Worm (Caenorhabditis elegans) whole organism, dauer: ENCODE measurements around the gene ZK971.1.

Source experiments
- unc-62 ChIP-seq: sonication (generic microtip); optimal IDR thresholded peaks from 2 replicates; lab custom pipeline; 2017; ENCODE audit warnings: missing biosample characterization, missing genetic modification reagents, missing genetic modification characterization

The ZK971.1 gene

DNA sequence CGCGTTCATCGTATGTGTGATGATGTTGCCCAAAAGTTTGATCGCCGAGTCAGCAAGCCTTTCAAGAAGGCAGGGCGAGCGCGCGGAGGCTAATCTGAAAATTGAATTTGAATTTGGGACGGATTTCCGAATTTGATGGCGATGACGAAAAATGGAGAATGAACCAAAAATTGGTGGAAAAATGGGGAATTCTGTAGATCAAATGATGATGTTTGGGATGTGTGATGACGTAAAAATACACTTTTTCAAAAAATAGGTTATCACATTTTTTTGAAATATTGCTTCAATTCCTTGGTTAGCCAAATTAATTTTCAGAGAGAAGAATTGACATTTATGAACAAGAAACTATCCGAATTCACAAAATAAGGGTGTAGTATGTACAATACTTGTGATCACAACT, at the start of gene ZK971.1:
ZK971.1 (minus strand) TSS at position 101 of the 400 bp plus-strand sequence.
- no peak for TF ChIP-seq unc-62 (GFP tag; lab: Kevin White, UChicago)

DNA sequence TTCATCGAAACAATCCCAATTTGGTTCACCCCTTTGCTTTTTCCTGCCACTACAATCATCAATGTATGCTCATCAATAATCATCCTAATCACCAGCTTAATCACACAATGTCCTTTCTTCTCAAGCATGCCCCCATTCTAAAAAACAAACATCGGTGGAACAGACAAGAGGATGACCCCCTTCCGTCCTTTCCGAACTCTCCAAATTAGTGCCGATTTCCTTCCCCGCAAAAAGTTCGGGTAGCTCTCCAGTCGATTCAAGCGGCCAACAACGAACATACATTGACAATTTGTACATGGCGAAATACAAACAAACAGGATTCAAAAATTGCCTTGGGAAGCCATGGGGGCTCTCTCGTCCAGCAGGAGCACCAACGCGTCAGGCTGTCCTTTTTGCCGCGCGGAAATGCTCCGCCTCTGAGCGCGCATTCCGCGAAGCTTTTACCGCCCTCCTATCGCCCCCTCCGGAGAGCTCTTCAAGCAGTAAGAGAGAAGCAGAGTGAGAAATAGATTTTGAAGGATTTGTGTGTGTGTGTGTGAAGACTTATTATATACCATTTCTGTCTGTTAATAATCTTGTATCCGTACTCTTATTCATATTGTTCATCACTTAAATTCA, 46.3 kb upstream of the ZK971.1 start, which contains the start of gene appg-1:
appg-1 (plus strand) TSS at position 427 of the 618 bp plus-strand sequence.
- no peak for TF ChIP-seq unc-62 (GFP tag; lab: Kevin White, UChicago)

DNA sequence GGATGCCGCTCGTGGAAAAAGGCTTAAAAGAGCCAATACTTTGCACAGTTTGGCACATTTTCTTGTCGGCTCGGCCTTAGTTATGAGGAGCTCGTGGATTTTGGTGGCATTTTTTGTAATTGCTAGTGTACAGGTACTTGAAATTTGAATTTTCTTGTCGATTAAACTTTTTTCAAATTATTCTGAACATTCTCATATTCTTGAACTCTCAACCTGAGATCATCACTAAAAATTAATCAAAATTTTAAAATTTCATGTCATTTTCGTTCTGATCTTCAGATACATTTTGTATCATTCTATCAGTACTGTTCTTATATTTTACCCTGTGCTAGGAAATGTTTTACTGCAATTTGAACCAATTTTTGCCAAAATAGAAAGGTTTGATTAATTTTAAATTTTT, 41.9 kb upstream of the ZK971.1 start, which contains the start of gene idpp-4:
idpp-4 (plus strand) TSS at position 51 of the 400 bp plus-strand sequence.
- no peak for TF ChIP-seq unc-62 (GFP tag; lab: Kevin White, UChicago)

DNA sequence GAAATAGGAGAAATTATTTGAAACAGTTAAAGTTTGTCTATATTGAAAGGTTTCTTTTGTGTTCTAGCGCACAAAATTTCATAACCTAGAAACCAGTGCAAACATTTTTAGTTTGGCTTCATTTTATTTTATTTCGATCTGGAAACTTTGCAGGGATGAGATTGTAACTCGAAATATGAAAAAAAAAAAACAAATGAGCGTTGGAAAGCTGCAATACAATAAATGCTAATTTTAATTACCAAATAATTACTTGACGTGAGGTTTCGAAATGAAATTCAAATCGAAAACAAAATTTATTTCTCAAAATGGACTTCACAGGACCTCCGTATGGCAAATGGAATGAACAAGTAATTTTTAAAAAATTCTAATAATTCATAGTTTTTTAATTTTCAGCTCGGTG, 37.5 kb upstream of the ZK971.1 start, which contains the start of gene M02G9.4:
M02G9.4 (plus strand) TSS at position 301 of the 400 bp plus-strand sequence.
- no peak for TF ChIP-seq unc-62 (GFP tag; lab: Kevin White, UChicago)

DNA sequence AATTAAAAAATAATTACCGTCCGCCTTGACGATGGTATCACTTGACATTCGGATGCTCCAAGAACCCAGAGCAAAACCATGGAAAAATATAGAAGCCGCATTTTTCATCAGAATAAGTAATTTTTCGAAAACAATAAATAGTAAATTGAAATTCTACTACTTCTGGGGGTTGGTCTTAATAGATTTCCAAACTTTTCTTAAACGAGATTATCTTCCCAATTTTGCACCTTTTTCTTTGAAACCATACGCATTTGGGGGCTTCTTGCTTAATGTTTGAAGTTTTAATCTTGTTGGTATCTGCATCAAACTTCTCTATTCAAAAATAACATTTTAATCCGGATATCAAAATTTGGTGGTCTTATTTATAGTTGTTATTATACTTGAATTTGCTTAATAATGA, 36.7 kb upstream of the ZK971.1 start, which contains the start of gene gcy-5:
gcy-5 (minus strand) TSS at position 101 of the 400 bp plus-strand sequence.
- no peak for TF ChIP-seq unc-62 (GFP tag; lab: Kevin White, UChicago)

DNA sequence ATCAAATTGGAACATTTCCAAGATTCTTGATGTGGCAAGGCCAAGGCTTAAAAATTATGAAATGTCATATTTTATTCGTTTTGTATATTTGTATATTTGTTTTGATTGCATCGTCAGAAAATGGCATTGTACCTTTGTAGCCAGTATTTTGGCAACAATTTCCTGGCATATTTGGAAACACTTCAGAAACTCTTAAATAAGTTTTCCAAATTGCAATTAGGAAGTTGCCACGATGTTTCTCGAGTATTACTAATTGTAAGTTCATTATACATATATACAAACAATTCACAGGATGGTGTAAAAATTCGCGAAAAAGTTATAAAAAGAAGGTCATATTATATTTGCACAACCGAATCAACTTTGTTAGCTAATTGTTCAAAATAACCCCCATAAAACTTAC, 35.8 kb upstream of the ZK971.1 start, which contains the start of gene idpp-8:
idpp-8 (plus strand) TSS at position 301 of the 400 bp plus-strand sequence.
- no peak for TF ChIP-seq unc-62 (GFP tag; lab: Kevin White, UChicago)

DNA sequence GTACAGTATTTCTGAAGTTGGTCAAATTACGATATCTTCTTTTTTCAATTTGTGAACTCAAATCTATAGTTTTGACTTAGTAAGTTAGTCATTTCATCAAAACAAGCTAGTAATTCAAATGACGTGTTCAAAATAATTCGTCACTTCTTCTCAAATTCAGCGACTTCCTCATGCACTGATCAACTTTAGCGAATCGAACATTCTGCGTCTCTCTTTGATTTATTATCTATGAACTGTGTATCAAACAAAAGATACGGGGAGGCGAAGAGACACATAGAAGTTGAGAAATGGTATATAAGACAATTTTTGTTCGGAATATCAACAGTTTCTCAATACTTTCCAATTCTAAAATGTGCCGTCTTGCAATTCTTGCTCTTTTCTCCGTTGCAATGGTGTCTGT, 32.5 kb upstream of the ZK971.1 start, which contains the start of gene srlf-34:
srlf-34 (plus strand) TSS at position 321 of the 400 bp plus-strand sequence.
- TF ChIP-seq unc-62 (GFP tag; lab: Kevin White, UChicago), result no peak

- TF ChIP-seq unc-62 (GFP tag; lab: Kevin White, UChicago), result no peak
Observed at ce11 chrII:10309337-10309736, 29.9 kb upstream of the ZK971.1 start, which contains the start of gene ZK970.8. ZK970.8 (plus strand) TSS chrII:10309637.

- no peak for TF ChIP-seq unc-62 (GFP tag; lab: Kevin White, UChicago)
Observed at ce11 chrII:10308726-10309125, 29.3 kb upstream of the ZK971.1 start, which contains the start of gene gcy-4. gcy-4 (minus strand) TSS chrII:10308826.

DNA sequence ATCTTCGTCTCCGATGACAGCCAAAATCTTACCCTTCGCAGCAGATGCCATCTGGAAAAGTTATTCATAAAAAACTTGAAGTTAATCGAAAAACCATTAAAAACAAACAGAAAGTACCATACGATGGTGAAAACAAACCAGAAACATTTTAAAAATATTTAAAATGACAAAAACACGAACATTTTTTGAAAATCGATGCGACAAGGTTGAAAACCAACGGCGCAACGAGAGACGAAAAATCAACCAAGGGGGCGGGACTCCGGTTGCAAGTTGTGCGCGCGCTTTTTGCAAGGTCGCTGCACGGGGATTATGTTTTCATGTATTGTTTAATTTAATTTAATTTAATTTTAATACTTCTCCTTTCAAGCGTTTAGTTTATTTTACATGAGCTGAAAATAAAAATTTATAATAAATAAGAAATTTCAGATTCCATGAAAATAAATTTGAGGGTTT, 24.2 kb upstream of the ZK971.1 start, which contains the start of gene vha-9:
vha-9 (minus strand) TSS at position 51 of the 453 bp plus-strand sequence.
- TF ChIP-seq unc-62 (GFP tag; lab: Kevin White, UChicago), result no peak

- no peak for TF ChIP-seq unc-62 (GFP tag; lab: Kevin White, UChicago)
Observed at ce11 chrII:10302646-10303045, 23.2 kb upstream of the ZK971.1 start, which contains the start of gene clpp-1. clpp-1 (minus strand) TSS chrII:10302842.

- TF ChIP-seq unc-62 (GFP tag; lab: Kevin White, UChicago), result no peak
Observed at ce11 chrII:10300954-10301353, 21.5 kb upstream of the ZK971.1 start, which contains the start of gene mdt-22. mdt-22 (plus strand) TSS chrII:10301216.

DNA sequence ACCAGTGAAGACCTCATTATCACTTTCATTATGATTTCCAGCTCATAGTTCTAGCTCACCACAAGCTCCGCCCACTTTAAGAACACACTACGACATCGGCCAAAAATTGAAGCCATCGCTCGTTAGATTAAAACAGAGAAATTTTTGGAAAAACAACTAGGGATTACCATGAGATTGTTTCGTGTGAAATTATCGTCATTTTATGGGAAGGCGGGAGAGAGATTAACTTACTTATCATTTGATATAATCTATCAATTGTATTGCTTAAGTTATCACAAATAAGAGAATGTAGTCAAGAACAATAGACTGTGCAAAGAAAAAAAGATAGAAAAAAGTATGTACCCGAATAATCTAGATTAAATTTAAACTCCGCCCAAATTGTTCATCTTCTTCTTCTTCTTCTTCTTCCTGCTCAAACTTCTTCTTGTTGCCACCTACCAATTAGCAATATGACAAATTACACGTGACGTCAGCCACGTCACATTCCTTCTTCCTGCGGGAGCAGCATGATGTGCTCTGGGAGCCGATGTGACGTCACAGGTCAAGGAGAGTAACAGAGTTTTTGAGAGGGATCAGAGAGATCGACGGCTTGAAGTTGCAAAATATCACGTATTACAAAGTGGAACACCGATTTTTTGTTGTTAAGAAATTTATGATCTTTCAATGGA, 20.8 kb upstream of the ZK971.1 start, which contains the start of gene nep-26:
nep-26 (minus strand) TSS at position 51 of the 668 bp plus-strand sequence.
- TF ChIP-seq unc-62 (GFP tag; lab: Kevin White, UChicago), result no peak

- no peak for TF ChIP-seq unc-62 (GFP tag; lab: Kevin White, UChicago)
Observed at ce11 chrII:10294262-10294661, 14.8 kb upstream of the ZK971.1 start.

ce11 chrII:10288926-10289325, 9.5 kb upstream of the ZK971.1 start:
- TF ChIP-seq unc-62 (GFP tag; lab: Kevin White, UChicago), result no peak

- no peak for TF ChIP-seq unc-62 (GFP tag; lab: Kevin White, UChicago)
Observed at ce11 chrII:10284991-10285390, 5.5 kb upstream of the ZK971.1 start.
